Worm (Caenorhabditis elegans) whole organism, young adult: ENCODE measurements around the gene F49C12.1.

Experiments
- B0035.1 ChIP-seq: sonication (generic microtip); optimal IDR thresholded peaks from 2 replicates; lab custom pipeline; 2016; ENCODE audit warnings: missing genetic modification characterization, mild to moderate bottlenecking, missing compliant biosample characterization, missing genotype, missing genetic modification reagents
- B0336.3 ChIP-seq: fragments of 200-800 bp; sonication (Bioruptor generic); IDR thresholded peaks from 2 replicates; pipeline ENCODE4 v1.3.6; 2022; ENCODE audit warnings: missing genetic modification characterization, missing compliant biosample characterization
- D2030.7 ChIP-seq: fragments of 200-800 bp; sonication (Bioruptor generic); IDR thresholded peaks from 2 replicates; pipeline ENCODE4 v1.3.6; 2022; ENCODE audit warnings: missing genetic modification reagents, missing genetic modification characterization, missing compliant biosample characterization
- F10E7.11 ChIP-seq: sonication (generic microtip); optimal IDR thresholded peaks from 2 replicates; lab custom pipeline; 2017; ENCODE audit warnings: mild to moderate bottlenecking, missing genetic modification characterization, moderate library complexity, missing compliant biosample characterization
- F23B12.7 ChIP-seq: sonication (generic microtip); optimal IDR thresholded peaks from 2 replicates; lab custom pipeline; 2017; ENCODE audit warnings: missing genetic modification characterization, mild to moderate bottlenecking, missing compliant biosample characterization, antibody characterized with exemption, moderate library complexity; ENCODE audit not compliant: insufficient read depth
- F37B4.10 ChIP-seq: fragments of 200-800 bp; sonication (Bioruptor generic); IDR thresholded peaks from 2 replicates; pipeline ENCODE4 v1.3.6; 2022; ENCODE audit warnings: missing genetic modification characterization, missing compliant biosample characterization
- F57A8.1 ChIP-seq: fragments of 200-800 bp; sonication (Bioruptor generic); optimal IDR thresholded peaks from 2 replicates; lab custom pipeline; 2018; ENCODE audit warnings: mild to moderate bottlenecking, missing genetic modification characterization, moderate library complexity, missing compliant biosample characterization
- Y56A3A.18 ChIP-seq: fragments of 200-800 bp; sonication (Bioruptor generic); IDR thresholded peaks from 2 replicates; pipeline ENCODE4 v1.3.6; 2022; ENCODE audit warnings: missing genetic modification reagents, missing genetic modification characterization, missing compliant biosample characterization
- Y67H2A.10 ChIP-seq: fragments of 200-800 bp; sonication (Bioruptor generic); conservative IDR thresholded peaks from 2 replicates; pipeline ENCODE4 v1.3.6; 2022; ENCODE audit warnings: missing genetic modification reagents, missing genetic modification characterization, missing compliant biosample characterization
- ZK185.1 ChIP-seq: sonication (generic microtip); optimal IDR thresholded peaks from 2 replicates; lab custom pipeline; 2016; ENCODE audit warnings: mild to moderate bottlenecking, missing genetic modification characterization, missing compliant biosample characterization; ENCODE audit not compliant: poor library complexity, severe bottlenecking
- aptf-2 ChIP-seq: fragments of 200-800 bp; sonication (Bioruptor generic); conservative IDR thresholded peaks from 2 replicates; pipeline ENCODE4 v1.3.6; 2022; ENCODE audit warnings: missing genetic modification reagents, missing genetic modification characterization, missing compliant biosample characterization
- aptf-3 ChIP-seq: fragments of 200-800 bp; sonication (Bioruptor generic); IDR thresholded peaks from 2 replicates; pipeline ENCODE4 v1.3.6; 2022; ENCODE audit warnings: missing genetic modification characterization, missing compliant biosample characterization
- atf-7 ChIP-seq: sonication (generic microtip); optimal IDR thresholded peaks from 2 replicates; lab custom pipeline; 2017; ENCODE audit warnings: mild to moderate bottlenecking, missing genetic modification characterization, missing compliant biosample characterization
- bed-2 ChIP-seq: fragments of 200-800 bp; sonication (Bioruptor generic); IDR thresholded peaks from 2 replicates; pipeline ENCODE4 v1.3.6; 2022; ENCODE audit warnings: missing genetic modification reagents, missing genetic modification characterization, missing compliant biosample characterization
- cebp-1 ChIP-seq, 2 experiments: fragments of 200-800 bp in 1 of 2; sonication (Bioruptor generic) in 1 of 2; sonication (generic microtip) in 1 of 2; IDR thresholded peaks in 1 of 2; optimal IDR thresholded peaks in 1 of 2; 2 replicates each; pipeline versions ENCODE4 v1.3.6 to Lab custom; 2017 to 2022; ENCODE audit warnings: missing compliant biosample characterization in 2 of 2, missing genetic modification characterization in 2 of 2, mild to moderate bottlenecking in 1 of 2, missing genetic modification reagents in 1 of 2, moderate library complexity in 1 of 2
- ceh-91 ChIP-seq: fragments of 200-800 bp; sonication (Bioruptor generic); IDR thresholded peaks from 2 replicates; pipeline ENCODE4 v1.3.6; 2022; ENCODE audit warnings: missing genetic modification reagents, missing genetic modification characterization, missing compliant biosample characterization
- dox-1 ChIP-seq: fragments of 200-800 bp; sonication (Bioruptor generic); IDR thresholded peaks from 2 replicates; pipeline ENCODE4 v1.3.6; 2022; ENCODE audit warnings: missing genetic modification reagents, missing genetic modification characterization, missing compliant biosample characterization
- efl-1 ChIP-seq: fragments of 150-350 bp; optimal IDR thresholded peaks from 2 replicates; lab custom pipeline; 2014; ENCODE audit warnings: missing biosample characterization, missing genetic modification reagents, missing genetic modification characterization
- ekl-4 ChIP-seq: fragments of 200-800 bp; sonication (Bioruptor generic); IDR thresholded peaks from 2 replicates; pipeline ENCODE4 v1.3.6; 2022; ENCODE audit warnings: missing genetic modification reagents, missing genetic modification characterization, missing compliant biosample characterization
- fkh-3 ChIP-seq: sonication (generic microtip); optimal IDR thresholded peaks from 2 replicates; lab custom pipeline; 2016; ENCODE audit warnings: mild to moderate bottlenecking, missing genetic modification characterization, missing compliant biosample characterization
- him-1 ChIP-seq: sonication (generic microtip); optimal IDR thresholded peaks from 2 replicates; lab custom pipeline; 2016; ENCODE audit warnings: missing genotype, missing genetic modification reagents, missing genetic modification characterization, missing compliant biosample characterization
- lag-1 ChIP-seq: fragments of 200-800 bp; sonication (Bioruptor generic); IDR thresholded peaks from 2 replicates; pipeline ENCODE4 v1.3.6; 2022; ENCODE audit warnings: missing genetic modification reagents, missing genetic modification characterization, missing compliant biosample characterization
- let-526 ChIP-seq: fragments of 200-800 bp; sonication (Bioruptor generic); IDR thresholded peaks from 2 replicates; pipeline ENCODE4 v1.3.6; 2022; ENCODE audit warnings: missing genetic modification reagents, missing genetic modification characterization, missing compliant biosample characterization
- lin-26 ChIP-seq: fragments of 200-800 bp; sonication (Bioruptor generic); IDR thresholded peaks from 2 replicates; pipeline ENCODE4 v1.3.6; 2022; ENCODE audit warnings: missing genetic modification reagents, missing genetic modification characterization, missing compliant biosample characterization
- madf-6 ChIP-seq: fragments of 200-800 bp; sonication (Bioruptor generic); IDR thresholded peaks from 2 replicates; pipeline ENCODE4 v1.3.6; 2022; ENCODE audit warnings: missing genetic modification reagents, missing genetic modification characterization, missing compliant biosample characterization
- madf-8 ChIP-seq: fragments of 200-800 bp; sonication (Bioruptor generic); conservative IDR thresholded peaks from 2 replicates; pipeline ENCODE4 v1.3.6; 2022; ENCODE audit warnings: missing genetic modification reagents, missing genetic modification characterization, missing compliant biosample characterization
- mcd-1 ChIP-seq: fragments of 200-800 bp; sonication (Bioruptor generic); IDR thresholded peaks from 2 replicates; pipeline ENCODE4 v1.3.6; 2022; ENCODE audit warnings: missing genetic modification reagents, missing genetic modification characterization, missing compliant biosample characterization
- nhr-120 ChIP-seq: fragments of 200-800 bp; sonication (Bioruptor generic); IDR thresholded peaks from 2 replicates; pipeline ENCODE4 v1.3.6; 2022; ENCODE audit warnings: missing genetic modification characterization, missing compliant biosample characterization
- nhr-179 ChIP-seq: sonication (generic microtip); optimal IDR thresholded peaks from 2 replicates; lab custom pipeline; 2016; ENCODE audit warnings: mild to moderate bottlenecking, missing genetic modification characterization, missing compliant biosample characterization
- nhr-27 ChIP-seq: fragments of 200-800 bp; sonication (Bioruptor generic); optimal IDR thresholded peaks from 2 replicates; lab custom pipeline; 2018; ENCODE audit warnings: mild to moderate bottlenecking, missing genetic modification characterization, moderate library complexity, missing compliant biosample characterization
- nhr-90 ChIP-seq: sonication (generic microtip); optimal IDR thresholded peaks from 2 replicates; lab custom pipeline; 2016; ENCODE audit warnings: missing genotype, mild to moderate bottlenecking, missing genetic modification characterization, missing compliant biosample characterization
- pbrm-1 ChIP-seq: fragments of 200-800 bp; sonication (Bioruptor generic); IDR thresholded peaks from 2 replicates; pipeline ENCODE4 v1.3.6; 2022; ENCODE audit warnings: missing genetic modification reagents, missing genetic modification characterization, missing compliant biosample characterization
- sea-2 ChIP-seq: fragments of 200-800 bp; sonication (Bioruptor generic); IDR thresholded peaks from 2 replicates; pipeline ENCODE4 v1.3.6; 2022; ENCODE audit warnings: missing genetic modification characterization, missing compliant biosample characterization
- snpc-1.3 ChIP-seq: sonication (generic microtip); optimal IDR thresholded peaks from 2 replicates; lab custom pipeline; 2017; ENCODE audit warnings: missing genetic modification characterization, mild to moderate bottlenecking, missing compliant biosample characterization, antibody characterized with exemption, moderate library complexity, missing genotype, missing genetic modification reagents; ENCODE audit not compliant: insufficient read depth
- snpc-4 ChIP-seq, 5 experiments: fragments of 150-350 bp in 1 of 5; sonication (generic microtip) in 4 of 5; optimal IDR thresholded peaks; 2 replicates each; lab custom pipeline; 2014 to 2018; ENCODE audit warnings: missing genetic modification characterization in 5 of 5, missing biosample characterization in 3 of 5, antibody characterized with exemption in 2 of 5, mild to moderate bottlenecking in 2 of 5, missing compliant biosample characterization in 2 of 5, missing genotype in 2 of 5, moderate library complexity in 2 of 5, missing genetic modification reagents in 1 of 5
- tbp1 ChIP-seq: fragments of 200-800 bp; sonication (Bioruptor generic); optimal IDR thresholded peaks from 2 replicates; lab custom pipeline; 2018; ENCODE audit warnings: mild to moderate bottlenecking, missing genetic modification characterization, missing compliant biosample characterization
- xnd-1 ChIP-seq: sonication (generic microtip); optimal IDR thresholded peaks from 2 replicates; lab custom pipeline; 2016; ENCODE audit warnings: missing genotype, missing genetic modification reagents, missing genetic modification characterization, missing compliant biosample characterization
- zim-3 ChIP-seq: sonication (generic microtip); optimal IDR thresholded peaks from 2 replicates; lab custom pipeline; 2017; ENCODE audit warnings: mild to moderate bottlenecking, missing genetic modification characterization, moderate library complexity, missing compliant biosample characterization
- ztf-26 ChIP-seq: sonication (generic microtip); optimal IDR thresholded peaks from 2 replicates; lab custom pipeline; 2017; ENCODE audit warnings: missing genetic modification characterization, missing compliant biosample characterization

F49C12.1 gene

DNA sequence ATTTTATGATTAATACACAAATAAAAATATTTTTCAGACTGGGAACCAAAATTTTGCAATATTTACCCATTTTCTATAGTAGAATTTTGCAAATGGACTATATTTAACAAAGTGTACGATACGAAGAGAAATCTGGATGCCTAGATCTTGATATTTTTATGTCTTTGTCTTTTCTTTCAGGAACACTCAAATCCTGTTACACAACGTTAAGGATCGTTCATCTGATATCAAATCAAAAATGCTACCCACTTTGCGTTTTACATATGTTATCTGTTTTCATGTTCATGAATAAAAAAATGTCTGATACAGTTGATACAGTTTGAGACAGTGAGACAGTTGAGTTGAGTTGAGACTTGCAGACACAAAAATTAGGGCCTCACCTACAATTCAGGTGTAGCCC is at the start of gene F49C12.1:
TSS of gene F49C12.1 (minus strand) at position 70 of the 400 bp plus-strand sequence.
- no peak for TF ChIP-seq nhr-179 (tag; lab: Kevin White, UChicago)
- TF ChIP-seq ZK185.1 (tag; lab: Kevin White, UChicago), result no peak
- TF ChIP-seq, all 124 proteins: peak for 0

DNA sequence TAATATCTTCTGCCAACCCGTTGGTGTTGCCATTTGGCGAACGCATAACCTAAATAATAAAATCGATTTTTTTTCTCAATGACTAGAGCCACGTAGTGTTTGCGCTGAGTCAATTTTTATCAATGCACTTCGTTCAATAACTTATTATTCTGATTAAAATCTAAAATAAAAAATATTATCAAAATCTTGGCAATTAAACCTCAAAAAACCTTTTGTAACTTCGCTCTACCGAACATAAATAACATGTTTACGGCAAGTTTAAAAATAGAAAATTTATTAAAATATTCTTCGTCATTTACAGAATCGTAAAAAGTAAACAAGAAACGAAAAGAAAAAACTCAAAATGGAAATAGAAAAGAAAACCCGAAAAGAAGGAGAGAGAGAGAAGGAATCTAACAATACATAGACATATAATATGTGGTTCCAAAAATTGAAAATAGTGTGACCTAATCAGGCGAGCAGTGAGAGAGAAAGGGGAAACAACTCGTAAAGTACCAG is 47.0 kb upstream of the F49C12.1 start, which contains the start of gene pigc-1:
TSS of gene pigc-1 (minus strand) at position 51 of the 498 bp plus-strand sequence.
- no peak for TF ChIP-seq zim-3 (tag; lab: Kevin White, UChicago)
- no peak for TF ChIP-seq nhr-90
- TF ChIP-seq madf-8 (GFP tag; lab: Robert Waterston, UW), result no peak
- TF ChIP-seq madf-6, result peak; percentile 24; the same call in 1 of the 2 replicates
- TF ChIP-seq him-1 (tag; lab: Kevin White, UChicago), result no peak
- no peak for TF ChIP-seq snpc-4 (GFP tag; optimal IDR thresholded peaks at IDR 0.05; lab: Kevin White, UChicago)
- peak in 1 of 4 experiments; percentile 30 for TF ChIP-seq snpc-4 (tag; optimal IDR thresholded peaks at IDR 0.05; lab: Kevin White, UChicago)
- TF ChIP-seq fkh-3 (tag; lab: Kevin White, UChicago), result no peak
- TF ChIP-seq ceh-91, result no peak
- TF ChIP-seq B0035.1, result no peak
- 0 out of 2 replicates have a peak, but pooled peaks have one; percentile 10 for TF ChIP-seq B0336.3 (GFP tag; lab: Robert Waterston, UW)
- no peak for TF ChIP-seq ekl-4 (GFP tag; lab: Robert Waterston, UW)
- TF ChIP-seq atf-7 (tag; lab: Kevin White, UChicago), result no peak
- TF ChIP-seq dox-1 (GFP tag; lab: Robert Waterston, UW), result no peak
- no peak for TF ChIP-seq ztf-26 (tag; lab: Kevin White, UChicago)
- no peak for TF ChIP-seq lag-1 (GFP tag; lab: Robert Waterston, UW)
- TF ChIP-seq Y56A3A.18 (GFP tag; lab: Robert Waterston, UW), result 0 out of 2 replicates have a peak, but pooled peaks have one; percentile 27
- TF ChIP-seq Y67H2A.10 (GFP tag; lab: Robert Waterston, UW), result no peak
- no peak for TF ChIP-seq snpc-1.3 (tag; lab: Kevin White, UChicago)
- TF ChIP-seq aptf-2 (GFP tag; lab: Robert Waterston, UW), result no peak
- no peak for TF ChIP-seq cebp-1 (GFP tag; IDR thresholded peaks at IDR 0.05; lab: Robert Waterston, UW)
- TF ChIP-seq cebp-1 (tag; optimal IDR thresholded peaks at IDR 0.05; lab: Kevin White, UChicago), result no peak
- TF ChIP-seq tbp1 (GFP tag; lab: Kevin White, UChicago), result no peak

DNA sequence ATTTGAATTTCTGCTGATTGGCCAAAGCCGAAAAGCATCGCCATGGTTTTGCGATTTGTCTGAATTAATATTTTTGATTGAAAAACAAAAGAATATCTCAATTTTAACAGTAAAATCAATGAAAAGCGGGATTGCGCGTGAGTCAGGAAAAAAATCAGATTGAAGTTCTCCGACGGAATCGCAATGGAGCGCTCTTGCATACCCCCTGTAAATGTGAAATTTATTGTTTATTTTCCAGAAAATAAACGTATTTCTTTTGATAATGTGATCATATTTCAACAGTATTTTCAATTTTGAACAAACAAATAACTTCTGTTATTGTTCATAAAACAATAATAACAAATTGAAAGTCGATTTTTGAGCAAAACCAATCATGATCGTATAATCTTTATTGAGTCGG is 45.4 kb upstream of the F49C12.1 start, which contains the start of gene vps-26:
TSS of gene vps-26 (minus strand) at position 200 of the 400 bp plus-strand sequence.
- TF ChIP-seq cebp-1 (GFP tag; IDR thresholded peaks at IDR 0.05; lab: Robert Waterston, UW) (no peak), cebp-1 (tag; optimal IDR thresholded peaks at IDR 0.05; lab: Kevin White, UChicago) (peak; percentile 23), mcd-1 (peak; percentile 84), him-1 (tag; lab: Kevin White, UChicago) (peak; percentile 22), nhr-179 (tag; lab: Kevin White, UChicago) (no peak), lag-1 (GFP tag; lab: Robert Waterston, UW) (no peak), snpc-4 (GFP tag; optimal IDR thresholded peaks at IDR 0.05; lab: Kevin White, UChicago) (no peak), snpc-4 (tag; optimal IDR thresholded peaks at IDR 0.05; lab: Kevin White, UChicago) (peak in 1 of 4 experiments; percentile 6), lin-26 (GFP tag; lab: Robert Waterston, UW) (no peak), efl-1 (GFP tag; lab: Kevin White, UChicago) (peak; percentile 22)
- TF ChIP-seq, all 124 proteins: peak for 5

DNA sequence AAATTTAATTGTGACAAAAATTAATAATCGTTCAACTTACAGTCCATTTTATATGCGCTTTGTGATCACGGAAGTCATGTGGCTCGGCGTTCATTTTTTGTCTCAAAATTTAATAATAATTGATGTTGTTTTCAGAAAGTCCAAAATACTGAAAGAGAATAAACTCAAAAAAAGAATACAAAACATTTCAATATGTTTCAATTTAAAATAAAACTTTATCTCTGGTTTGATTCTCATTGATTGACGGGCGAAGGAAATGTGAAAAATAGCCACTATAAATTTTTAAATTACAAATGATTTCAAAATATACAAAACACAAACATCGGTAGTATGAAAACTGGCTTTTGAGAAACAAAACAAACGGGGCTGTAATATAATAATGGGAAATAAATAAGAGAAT is 43.1 kb upstream of the F49C12.1 start, which contains the start of gene T20D3.6:
TSS of gene T20D3.6 (minus strand) at position 101 of the 400 bp plus-strand sequence.
- TF ChIP-seq zim-3 (tag; lab: Kevin White, UChicago), result no peak
- no peak for TF ChIP-seq aptf-3 (GFP tag; lab: Robert Waterston, UW)
- no peak for TF ChIP-seq nhr-120 (GFP tag; lab: Robert Waterston, UW)
- no peak for TF ChIP-seq sea-2
- no peak for TF ChIP-seq D2030.7 (GFP tag; lab: Robert Waterston, UW)
- no peak for TF ChIP-seq let-526 (GFP tag; lab: Robert Waterston, UW)
- no peak for TF ChIP-seq F57A8.1 (GFP tag; lab: Kevin White, UChicago)
- TF ChIP-seq efl-1 (GFP tag; lab: Kevin White, UChicago), result no peak
- no peak for TF ChIP-seq pbrm-1
- TF ChIP-seq F37B4.10, result no peak
- TF ChIP-seq nhr-27 (tag; lab: Kevin White, UChicago), result no peak
- TF ChIP-seq lin-26 (GFP tag; lab: Robert Waterston, UW), result no peak
- no peak for TF ChIP-seq F10E7.11
- no peak for TF ChIP-seq F23B12.7 (tag; lab: Kevin White, UChicago)
- TF ChIP-seq xnd-1 (tag; lab: Kevin White, UChicago), result no peak
- no peak for TF ChIP-seq bed-2 (GFP tag; lab: Robert Waterston, UW)
